Worm (Caenorhabditis elegans) whole organism, mixed stage, embryonic: ENCODE measurements around the gene srh-116.

Source experiments
- elt-1 ChIP-seq: sonication (generic microtip); optimal IDR thresholded peaks from 2 replicates; lab custom pipeline; 2017; ENCODE audit warnings: missing genetic modification characterization, mild to moderate bottlenecking, missing compliant biosample characterization, antibody characterized with exemption, moderate library complexity, borderline replicate concordance; ENCODE audit not compliant: insufficient read depth
- lin-13 ChIP-seq: fragments of 150-350 bp; optimal IDR thresholded peaks from 2 replicates; lab custom pipeline; 2014; ENCODE audit warnings: missing biosample characterization, missing genetic modification characterization
- lsy-2 ChIP-seq: fragments of 150-350 bp; optimal IDR thresholded peaks from 2 replicates; lab custom pipeline; 2014; ENCODE audit warnings: missing biosample characterization, missing genetic modification characterization
- nhr-237 ChIP-seq: fragments of 150-350 bp; optimal IDR thresholded peaks from 2 replicates; lab custom pipeline; 2014; ENCODE audit warnings: missing biosample characterization, missing genetic modification characterization
- pha-4 ChIP-seq: fragments of 150-350 bp; optimal IDR thresholded peaks from 2 replicates; lab custom pipeline; 2018; ENCODE audit warnings: missing biosample characterization, missing genetic modification reagents, missing genetic modification characterization

ce11 chrV:17303392-17303791 is 48.5 kb upstream of the srh-116 start:
- TF ChIP-seq nhr-237 (no peak), pha-4 (no peak), elt-1 (tag; lab: Kevin White, UChicago) (no peak), lin-13 (tag; lab: Kevin White, UChicago) (no peak), lsy-2 (tag; lab: Kevin White, UChicago) (no peak)
